Worm (Caenorhabditis elegans): ENCODE data around the gene cyp-44A1.
"Not testable (repeated sequence)": the region's sequence is repeated elsewhere in the genome, so short reads cannot be mapped to it uniquely, and the experiment has no call there.

Gene cyp-44A1

DNA sequence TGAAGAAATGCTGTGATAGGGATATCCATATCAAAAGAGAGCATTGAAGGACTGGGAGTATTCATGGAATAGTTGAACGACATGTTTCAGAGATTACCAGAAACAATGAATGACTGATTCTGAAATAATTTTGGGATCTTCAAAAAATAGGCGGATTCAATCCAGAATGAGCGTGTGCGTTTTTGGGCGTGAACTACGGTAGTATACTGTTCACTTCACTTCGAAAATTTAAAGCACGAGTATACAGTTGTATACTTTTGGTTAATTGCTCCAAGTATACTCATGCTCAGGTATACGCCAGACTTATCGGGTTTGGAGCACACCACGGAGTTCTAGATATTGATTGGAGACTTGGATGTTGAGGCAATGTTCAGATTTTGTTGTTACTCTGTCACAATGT is 21.5 kb downstream of the cyp-44A1 start, which contains the start of gene tbx-35:
TSS of gene tbx-35 (minus strand) at position 101 of the 400 bp plus-strand sequence.
- TF ChIP-seq F37D6.2 (tag; optimal IDR thresholded peaks at IDR 0.05) (no peak), rbr-2 (tag; optimal IDR thresholded peaks at IDR 0.05) (no peak), nhr-6 (tag; optimal IDR thresholded peaks at IDR 0.05) (no peak), zip-11 (GFP tag; IDR thresholded peaks at IDR 0.05) (no peak), dpl-1 (GFP tag; optimal IDR thresholded peaks at IDR 0.05) (no peak), F49E8.2 (tag; optimal IDR thresholded peaks at IDR 0.05; ENCODE audit: borderline replicate concordance) (no peak), nhr-42 (GFP tag; IDR thresholded peaks at IDR 0.05) (no peak), R02D3.7 (tag; optimal IDR thresholded peaks at IDR 0.05) (no peak), ama-1 (optimal IDR thresholded peaks at IDR 0.05) (no peak), nhr-111 (GFP tag; optimal IDR thresholded peaks at IDR 0.05) (no peak), lin-29 (GFP tag; IDR thresholded peaks at IDR 0.05) (no peak)

DNA sequence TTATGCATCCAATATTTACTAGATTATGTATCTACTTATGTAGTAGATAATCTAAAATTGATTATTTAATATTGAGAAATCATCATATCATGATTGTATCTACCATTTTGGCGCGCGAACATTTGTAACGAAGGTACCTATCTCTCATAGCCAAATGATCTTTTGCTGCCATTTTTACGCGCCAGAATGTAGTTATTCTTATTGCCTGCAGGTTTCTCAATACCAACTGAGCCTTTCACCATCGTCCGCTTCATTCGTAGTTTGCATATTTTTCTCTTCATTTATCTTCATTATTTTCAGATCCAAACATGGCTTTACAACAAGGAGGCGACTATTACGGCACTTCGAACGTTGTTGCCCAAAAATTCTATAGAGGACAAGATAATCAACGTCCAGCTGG is 24.0 kb downstream of the cyp-44A1 start, which contains the start of gene ZK177.1:
TSS of gene ZK177.1 (plus strand) at position 301 of the 400 bp plus-strand sequence.
- TF ChIP-seq fkh-10 (GFP tag; optimal IDR thresholded peaks at IDR 0.05) (no peak), daf-19 (GFP tag; conservative IDR thresholded peaks at IDR 0.05) (no peak), nhr-76 (tag; optimal IDR thresholded peaks at IDR 0.05) (no peak)

DNA sequence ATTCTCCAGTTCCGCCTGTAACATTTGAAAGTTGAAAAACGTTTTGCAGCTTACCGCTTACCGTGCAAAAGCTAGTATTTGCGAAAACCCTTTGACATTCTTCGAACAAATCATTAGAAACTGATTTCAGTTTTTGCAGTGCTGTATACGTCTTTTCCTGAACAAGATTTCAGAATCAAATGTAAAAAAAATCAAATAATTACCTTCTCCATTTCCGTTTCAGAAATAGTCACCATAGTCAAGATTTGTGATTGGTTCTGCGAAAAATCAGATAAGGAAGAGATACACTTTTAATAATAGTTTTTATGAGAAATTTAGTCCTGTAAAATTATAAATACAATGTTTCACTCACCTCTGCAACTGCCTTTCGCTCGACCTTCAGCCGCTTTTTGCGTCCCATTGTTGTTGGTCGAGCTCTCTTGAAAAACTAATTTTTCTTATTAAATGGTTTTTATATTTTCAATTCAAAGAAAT is 28.0 kb downstream of the cyp-44A1 start, which contains the start of gene C17C3.9:
TSS of gene C17C3.9 (minus strand) at position 424 of the 474 bp plus-strand sequence.
- TF ChIP-seq unc-62 (GFP tag; optimal IDR thresholded peaks at IDR 0.05 in 1 of 2) (peak in 1 of 2 experiments; percentile 91), unc-62 (tag; optimal IDR thresholded peaks at IDR 0.05) (no peak), madf-5 (GFP tag; IDR thresholded peaks at IDR 0.05) (no peak)

DNA sequence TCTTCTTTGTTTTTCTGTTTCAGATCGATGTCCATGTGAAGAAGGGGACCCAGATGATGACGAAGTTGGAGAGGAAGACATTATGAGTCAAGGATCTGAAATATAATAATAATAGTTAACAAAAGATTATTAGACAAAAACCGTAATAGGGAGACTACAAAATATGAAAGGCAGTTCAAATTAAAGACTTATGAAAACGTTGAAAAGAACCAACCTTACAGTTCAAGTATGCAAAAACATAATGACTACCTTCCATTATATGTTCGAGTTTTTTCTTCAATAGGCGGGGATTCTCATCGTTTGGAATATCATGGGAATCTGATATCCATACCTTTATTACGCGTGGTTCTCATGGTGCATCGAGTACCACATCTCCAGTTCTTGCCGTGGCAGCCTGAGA is 29.8 kb downstream of the cyp-44A1 start, which contains the start of gene hlh-26:
TSS of gene hlh-26 (minus strand) at position 101 of the 400 bp plus-strand sequence.
- TF ChIP-seq daf-16 (GFP tag; optimal IDR thresholded peaks at IDR 0.05) (no peak), daf-16 (tag; optimal IDR thresholded peaks at IDR 0.05) (no peak), T26A8.4 (GFP tag; IDR thresholded peaks at IDR 0.05) (no peak), unc-62 (GFP tag; optimal IDR thresholded peaks at IDR 0.05 in 1 of 2) (no peak), unc-62 (tag; optimal IDR thresholded peaks at IDR 0.05) (no peak), nhr-11 (tag; optimal IDR thresholded peaks at IDR 0.05) (no peak), snpc-4 (tag; optimal IDR thresholded peaks at IDR 0.05) (no peak), nhr-28 (tag; optimal IDR thresholded peaks at IDR 0.05) (no peak), lin-13 (GFP tag; optimal IDR thresholded peaks at IDR 0.05) (no peak), mxl-3 (GFP tag; optimal IDR thresholded peaks at IDR 0.05) (no peak), spr-1 (tag; optimal IDR thresholded peaks at IDR 0.05) (no peak), F44E2.7 (GFP tag; IDR thresholded peaks at IDR 0.05) (no peak)

DNA sequence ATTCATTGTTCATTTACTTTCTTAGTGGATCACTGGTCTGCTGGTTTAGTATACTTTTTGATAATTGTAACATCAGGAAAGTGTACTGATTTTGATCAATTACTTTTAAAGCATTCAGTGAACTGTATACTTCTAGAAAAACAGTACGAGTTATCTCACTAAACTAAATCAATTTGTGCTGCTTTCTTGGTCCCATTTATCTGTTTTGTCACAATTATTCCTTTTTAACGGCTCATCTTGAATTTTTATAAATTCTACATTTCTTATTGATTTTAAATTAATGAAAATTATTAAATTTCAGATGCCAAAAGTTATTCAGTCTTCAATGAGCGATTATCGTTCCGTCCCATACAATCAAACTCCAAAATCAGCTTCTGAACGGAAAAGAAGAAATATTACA is 31.1 kb downstream of the cyp-44A1 start, which contains the start of gene hlh-25:
TSS of gene hlh-25 (plus strand) at position 301 of the 400 bp plus-strand sequence.
- TF ChIP-seq snpc-4 (tag; optimal IDR thresholded peaks at IDR 0.05); lin-39 (tag; optimal IDR thresholded peaks at IDR 0.05); saeg-2 (GFP tag; IDR thresholded peaks at IDR 0.05): not testable (repeated sequence)

DNA sequence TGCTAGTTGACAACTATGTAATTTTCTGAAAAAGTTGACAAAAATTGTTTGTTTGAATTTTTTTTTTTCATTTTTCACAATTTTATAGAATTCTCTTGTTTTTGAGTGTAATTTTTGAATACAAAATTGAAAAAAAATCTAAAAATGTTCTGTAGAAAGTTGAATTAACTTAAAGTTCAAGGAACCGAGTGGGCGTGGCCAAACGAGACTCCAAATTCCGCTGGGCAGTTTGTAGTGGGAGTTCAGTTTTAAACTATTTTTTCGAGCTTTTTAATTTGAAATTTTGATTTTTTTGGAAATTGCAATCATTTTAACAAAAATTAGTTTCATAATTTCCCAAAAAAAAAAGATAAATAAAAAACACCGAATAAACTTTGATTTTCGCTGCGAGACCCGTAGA is 33.2 kb downstream of the cyp-44A1 start:
- TF ChIP-seq lin-15B (tag; optimal IDR thresholded peaks at IDR 0.05): no peak
- TF ChIP-seq spr-1 (tag; optimal IDR thresholded peaks at IDR 0.05): peak; percentile 65
- no peak for TF ChIP-seq daf-12 (tag; optimal IDR thresholded peaks at IDR 0.05)
- TF ChIP-seq egl-27 (tag; optimal IDR thresholded peaks at IDR 0.05): no peak
- TF ChIP-seq saeg-2 (GFP tag; IDR thresholded peaks at IDR 0.05): no peak
- TF ChIP-seq T20F7.1 (GFP tag; optimal IDR thresholded peaks at IDR 0.05): peak; percentile 61
- no peak for TF ChIP-seq ama-1 (optimal IDR thresholded peaks at IDR 0.05)
- no peak for TF ChIP-seq lin-13 (GFP tag; optimal IDR thresholded peaks at IDR 0.05)

All from whole organism, L4 larva.